In genomic region chr3R:19104123-19104522, dm6 we compare ENCODE assay signal across 4 fruit fly cellular contexts.
TF ChIP-seq lines count a peak whose summit lies in the region.

No protein-coding gene starts in this region.

- no peak for TF ChIP-seq CTCF in whole organism, embryonic (GFP tag; optimal IDR thresholded peaks at IDR 0.05; lab: Kevin White, UChicago)

TF ChIP-seq in whole organism, embryonic, 481 proteins besides CTCF, POLR2A, EP300 and RAD21 (continues in another document):
- TF ChIP-seq jigr1 (GFP tag; IDR thresholded peaks at IDR 0.05; lab: Robert Waterston, UW) (no peak), Oli (tag; optimal IDR thresholded peaks at IDR 0.05; lab: Kevin White, UChicago) (peak; percentile 30), dmrt99B (tag; optimal IDR thresholded peaks at IDR 0.05; lab: Kevin White, UChicago) (peak; percentile 9), schlank (tag; optimal IDR thresholded peaks at IDR 0.05; lab: Kevin White, UChicago) (no peak), Doc3 (GFP tag; IDR thresholded peaks at IDR 0.05; lab: Robert Waterston, UW; ENCODE audit: partially characterized antibody) (no peak), danr (GFP tag; IDR thresholded peaks at IDR 0.05; lab: Robert Waterston, UW) (no peak), CG17328 (GFP tag; IDR thresholded peaks at IDR 0.05; lab: Robert Waterston, UW) (peak; percentile 30; the same call in 1 of the 2 replicates), CG18476 (GFP tag; optimal IDR thresholded peaks at IDR 0.05; lab: Kevin White, UChicago) (no peak), CG31441 (GFP tag; IDR thresholded peaks at IDR 0.05; lab: Robert Waterston, UW) (0 out of 2 replicates have a peak, but pooled peaks have one; percentile 35), CG6765 (GFP tag; optimal IDR thresholded peaks at IDR 0.05; lab: Kevin White, UChicago) (no peak), CG1603 (tag; optimal IDR thresholded peaks at IDR 0.05; lab: Kevin White, UChicago) (peak; percentile 48), cwo (GFP tag; optimal IDR thresholded peaks at IDR 0.05; lab: Kevin White, UChicago) (no peak), CG9932 (GFP tag; IDR thresholded peaks at IDR 0.05; lab: Robert Waterston, UW) (no peak), hkb (optimal IDR thresholded peaks at IDR 0.05; lab: Kevin White, UChicago) (no peak), hkb (GFP tag; IDR thresholded peaks at IDR 0.05; lab: Robert Waterston, UW) (0 out of 2 replicates have a peak, but pooled peaks have one; percentile 37), unpg (GFP tag; optimal IDR thresholded peaks at IDR 0.05; lab: Kevin White, UChicago) (peak; percentile 2), sens (GFP tag; lab: Kevin White, UChicago) (peak; percentile 70), CG12769 (tag; optimal IDR thresholded peaks at IDR 0.05; lab: Kevin White, UChicago) (no peak), Sox102F (GFP tag; optimal IDR thresholded peaks at IDR 0.05; lab: Kevin White, UChicago) (peak; percentile 25), sens-2 (GFP tag; IDR thresholded peaks at IDR 0.05; lab: Robert Waterston, UW) (0 out of 2 replicates have a peak, but pooled peaks have one; percentile 24), Taf1 (GFP tag; IDR thresholded peaks at IDR 0.05; lab: Robert Waterston, UW) (no peak), CG1832 (GFP tag; optimal IDR thresholded peaks at IDR 0.05; lab: Kevin White, UChicago) (no peak)

TF ChIP-seq in whole organism, prepupa, 60 proteins besides CTCF, POLR2A, EP300 and RAD21 (continues in another document):
- TF ChIP-seq CG10669 (GFP tag; optimal IDR thresholded peaks at IDR 0.05; lab: Kevin White, UChicago) (peak; percentile 32), CG3919 (GFP tag; optimal IDR thresholded peaks at IDR 0.05; lab: Kevin White, UChicago) (peak; percentile 49), topi (GFP tag; optimal IDR thresholded peaks at IDR 0.05; lab: Kevin White, UChicago) (peak; percentile 55), acj6 (GFP tag; optimal IDR thresholded peaks at IDR 0.05; lab: Kevin White, UChicago) (peak; percentile 57), Hr38 (GFP tag; optimal IDR thresholded peaks at IDR 0.05; lab: Kevin White, UChicago) (no peak), Hr39 (GFP tag; optimal IDR thresholded peaks at IDR 0.05; lab: Kevin White, UChicago) (peak; percentile 44), fd59A (GFP tag; optimal IDR thresholded peaks at IDR 0.05; lab: Kevin White, UChicago) (peak; percentile 10), cyc (GFP tag; optimal IDR thresholded peaks at IDR 0.05; lab: Kevin White, UChicago) (peak; percentile 18), vri (GFP tag; optimal IDR thresholded peaks at IDR 0.05; lab: Kevin White, UChicago) (no peak), CG1621 (tag; optimal IDR thresholded peaks at IDR 0.05; lab: Kevin White, UChicago) (peak; percentile 23), Sox15 (GFP tag; optimal IDR thresholded peaks at IDR 0.05; lab: Kevin White, UChicago) (no peak), dsx (GFP tag; optimal IDR thresholded peaks at IDR 0.05; lab: Kevin White, UChicago; ENCODE audit: poor library complexity, severe bottlenecking) (no peak), fkh (GFP tag; optimal IDR thresholded peaks at IDR 0.05; lab: Kevin White, UChicago) (no peak), esn (GFP tag; optimal IDR thresholded peaks at IDR 0.05; lab: Kevin White, UChicago) (peak; percentile 64), CG3032 (tag; optimal IDR thresholded peaks at IDR 0.05; lab: Kevin White, UChicago) (peak; percentile 6), OdsH (GFP tag; optimal IDR thresholded peaks at IDR 0.05; lab: Kevin White, UChicago) (peak; percentile 72), Eip93F (GFP tag; optimal IDR thresholded peaks at IDR 0.05; lab: Kevin White, UChicago) (no peak), CG7368 (GFP tag; optimal IDR thresholded peaks at IDR 0.05; lab: Kevin White, UChicago) (peak; percentile 8), fd85E (GFP tag; optimal IDR thresholded peaks at IDR 0.05; lab: Kevin White, UChicago) (no peak), CG11762 (GFP tag; optimal IDR thresholded peaks at IDR 0.05; lab: Kevin White, UChicago; ENCODE audit: insufficient read depth) (peak; percentile 40), Lpt (GFP tag; optimal IDR thresholded peaks at IDR 0.05; lab: Kevin White, UChicago) (peak; percentile 22), CG31627 (GFP tag; optimal IDR thresholded peaks at IDR 0.05; lab: Kevin White, UChicago) (peak; percentile 46), CG32006 (GFP tag; optimal IDR thresholded peaks at IDR 0.05; lab: Kevin White, UChicago) (peak; percentile 86)

TF ChIP-seq in whole organism, pupa, 21 proteins besides CTCF, POLR2A, EP300 and RAD21:
- peak; percentile 8 for TF ChIP-seq CG9948 (tag; optimal IDR thresholded peaks at IDR 0.05; lab: Kevin White, UChicago)
- no peak for TF ChIP-seq CG10348 (GFP tag; IDR thresholded peaks at IDR 0.05; lab: Robert Waterston, UW)
- peak; percentile 24 for TF ChIP-seq gl (tag; optimal IDR thresholded peaks at IDR 0.05; lab: Kevin White, UChicago)
- peak; percentile 79 for TF ChIP-seq CG14655 (GFP tag; optimal IDR thresholded peaks at IDR 0.05; lab: Kevin White, UChicago)
- no peak for TF ChIP-seq CG13204 (GFP tag; optimal IDR thresholded peaks at IDR 0.05; lab: Kevin White, UChicago)
- TF ChIP-seq CG17806 (tag; optimal IDR thresholded peaks at IDR 0.05; lab: Kevin White, UChicago): peak; percentile 40
- TF ChIP-seq fd96Ca (GFP tag; IDR thresholded peaks at IDR 0.05; lab: Robert Waterston, UW): peak; percentile 66
- peak; percentile 51 for TF ChIP-seq Pif1B (GFP tag; optimal IDR thresholded peaks at IDR 0.05; lab: Kevin White, UChicago)
- TF ChIP-seq D1 (tag; optimal IDR thresholded peaks at IDR 0.05; lab: Kevin White, UChicago): no peak
- peak; percentile 52; the same call in 1 of the 2 replicates for TF ChIP-seq CG12605 (GFP tag; IDR thresholded peaks at IDR 0.05; lab: Robert Waterston, UW)
- TF ChIP-seq EcR (GFP tag; optimal IDR thresholded peaks at IDR 0.05; lab: Kevin White, UChicago): no peak
- peak; percentile 74; the same call in 2 of the 3 replicates for TF ChIP-seq CG4496 (GFP tag; IDR thresholded peaks at IDR 0.05; lab: Robert Waterston, UW)
- peak; percentile 10 for TF ChIP-seq CG34367 (tag; optimal IDR thresholded peaks at IDR 0.05; lab: Kevin White, UChicago)
- TF ChIP-seq Snoo (tag; optimal IDR thresholded peaks at IDR 0.05; lab: Kevin White, UChicago): no peak
- TF ChIP-seq CG8159 (tag; optimal IDR thresholded peaks at IDR 0.05; lab: Kevin White, UChicago): peak; percentile 36
- TF ChIP-seq CG15710 (tag; optimal IDR thresholded peaks at IDR 0.05; lab: Kevin White, UChicago): peak; percentile 22
- peak; percentile 79 for TF ChIP-seq Ets98B (GFP tag; IDR thresholded peaks at IDR 0.05; lab: Robert Waterston, UW)
- peak; percentile 72 for TF ChIP-seq Pif1A (GFP tag; optimal IDR thresholded peaks at IDR 0.05; lab: Kevin White, UChicago)
- peak; percentile 81 for TF ChIP-seq CG32121 (GFP tag; IDR thresholded peaks at IDR 0.05; lab: Robert Waterston, UW)
- peak; percentile 76 for TF ChIP-seq CG8301 (tag; optimal IDR thresholded peaks at IDR 0.05; lab: Kevin White, UChicago)
- peak; percentile 33; the same call in 1 of the 2 replicates for TF ChIP-seq rn (GFP tag; IDR thresholded peaks at IDR 0.05; lab: Robert Waterston, UW)

TF ChIP-seq in whole organism, wandering third instar larva, 38 proteins besides CTCF, POLR2A, EP300 and RAD21:
- TF ChIP-seq ey (GFP tag; optimal IDR thresholded peaks at IDR 0.05; lab: Kevin White, UChicago) (peak; percentile 30), foxo (GFP tag; optimal IDR thresholded peaks at IDR 0.05; lab: Kevin White, UChicago) (peak in 1 of 2 experiments; percentile 27), CrebA (GFP tag; optimal IDR thresholded peaks at IDR 0.05; lab: Kevin White, UChicago; ENCODE audit: borderline replicate concordance) (no peak), dmrt93B (GFP tag; optimal IDR thresholded peaks at IDR 0.05; lab: Kevin White, UChicago) (no peak), Hnf4 (GFP tag; optimal IDR thresholded peaks at IDR 0.05; lab: Kevin White, UChicago) (peak; percentile 18), Hr83 (GFP tag; optimal IDR thresholded peaks at IDR 0.05; lab: Kevin White, UChicago; ENCODE audit: poor library complexity, severe bottlenecking) (no peak), rgr (GFP tag; optimal IDR thresholded peaks at IDR 0.05; lab: Kevin White, UChicago) (peak; percentile 6)

Comparison
In these comparisons a context has a peak if more than half of its experiments do, and no peak if none do; other contexts are left out.
1. Of the 7 proteins assayed by ChIP-seq in both whole organism, embryonic and whole organism, prepupa: peak only in whole organism, embryonic: Blimp-1; only in whole organism, prepupa: CG16779, Gug, Hr39 and Lpt; in both: Sox102F; in neither: 1.